Fruit fly (Drosophila melanogaster) whole organism, embryonic: ENCODE results near the gene AcCoAS.

ENCODE experiments used
- Abd-B ChIP-seq: fragments of 200-800 bp; sonication (Bioruptor generic); optimal IDR thresholded peaks from 2 replicates; lab custom pipeline; 2018; ENCODE audit warnings: missing biosample characterization, mild to moderate bottlenecking, missing genetic modification characterization, moderate library complexity
- Atf6 ChIP-seq: fragments of 200-800 bp; sonication (Bioruptor generic); IDR thresholded peaks from 2 replicates; pipeline ENCODE4 v1.3.6; 2022; ENCODE audit warnings: missing biosample characterization, missing genetic modification characterization
- Bgb ChIP-seq: fragments of 200-800 bp; sonication (Bioruptor generic); IDR thresholded peaks from 2 replicates; pipeline ENCODE4 v1.3.6; 2022; ENCODE audit warnings: missing biosample characterization, missing genetic modification characterization; ENCODE audit not compliant: partially characterized antibody
- CG10979 ChIP-seq: fragments of 200-800 bp; sonication (Bioruptor generic); optimal IDR thresholded peaks from 2 replicates; lab custom pipeline; 2018; ENCODE audit warnings: missing biosample characterization, mild to moderate bottlenecking, missing genetic modification characterization, moderate library complexity
- CG11085 ChIP-seq: fragments of 200-800 bp; sonication (Bioruptor generic); IDR thresholded peaks from 2 replicates; pipeline ENCODE4 v1.3.6; 2022; ENCODE audit warnings: missing biosample characterization, missing genetic modification characterization
- CG12219 ChIP-seq: fragments of 200-800 bp; sonication (Bioruptor generic); optimal IDR thresholded peaks from 3 replicates; lab custom pipeline; 2018; ENCODE audit warnings: missing biosample characterization, mild to moderate bottlenecking, missing genetic modification characterization
- CG12659 ChIP-seq: fragments of 200-800 bp; sonication (Bioruptor generic); optimal IDR thresholded peaks from 3 replicates; lab custom pipeline; 2017; ENCODE audit warnings: mild to moderate bottlenecking, missing biosample characterization, missing genetic modification reagents, missing genetic modification characterization
- CG13775 ChIP-seq: fragments of 200-800 bp; sonication (Bioruptor generic); optimal IDR thresholded peaks from 3 replicates; lab custom pipeline; 2017; ENCODE audit warnings: missing biosample characterization, mild to moderate bottlenecking, missing genetic modification characterization
- CG13894 ChIP-seq: fragments of 200-800 bp; sonication (Bioruptor generic); optimal IDR thresholded peaks from 3 replicates; lab custom pipeline; 2018; ENCODE audit warnings: missing biosample characterization, mild to moderate bottlenecking, missing genetic modification characterization, moderate library complexity
- CG15073 ChIP-seq: fragments of 200-800 bp; sonication (Bioruptor generic); optimal IDR thresholded peaks from 2 replicates; lab custom pipeline; 2016; ENCODE audit warnings: missing biosample characterization, missing genetic modification characterization
- CG15269 ChIP-seq: fragments of 200-800 bp; sonication (Bioruptor generic); optimal IDR thresholded peaks from 2 replicates; lab custom pipeline; 2018; ENCODE audit warnings: missing biosample characterization, mild to moderate bottlenecking, missing genetic modification characterization, moderate library complexity
- CG17568 ChIP-seq: fragments of 200-800 bp; sonication (Bioruptor generic); optimal IDR thresholded peaks from 2 replicates; lab custom pipeline; 2018; ENCODE audit warnings: missing biosample characterization, mild to moderate bottlenecking, missing genetic modification characterization, moderate library complexity
- CG18262 ChIP-seq: fragments of 200-800 bp; optimal IDR thresholded peaks from 3 replicates; lab custom pipeline; 2019; ENCODE audit warnings: missing biosample characterization, mild to moderate bottlenecking, missing genetic modification characterization, moderate library complexity
- CG18619 ChIP-seq: fragments of 200-800 bp; sonication (Bioruptor generic); optimal IDR thresholded peaks from 3 replicates; lab custom pipeline; 2017; ENCODE audit warnings: missing biosample characterization, mild to moderate bottlenecking, missing genetic modification characterization
- CG2712 ChIP-seq: fragments of 200-800 bp; optimal IDR thresholded peaks from 3 replicates; lab custom pipeline; 2019; ENCODE audit warnings: missing biosample characterization, mild to moderate bottlenecking, missing genetic modification characterization, moderate library complexity
- CG31441 ChIP-seq: fragments of 200-800 bp; sonication (Bioruptor generic); IDR thresholded peaks from 2 replicates; pipeline ENCODE4 v1.3.6; 2022; ENCODE audit warnings: missing biosample characterization, missing genetic modification characterization
- CG3281 ChIP-seq: fragments of 200-800 bp; sonication (Bioruptor generic); optimal IDR thresholded peaks from 3 replicates; lab custom pipeline; 2017; ENCODE audit warnings: missing biosample characterization, mild to moderate bottlenecking, missing genetic modification characterization
- CG34422 ChIP-seq: fragments of 200-800 bp; sonication (Bioruptor generic); IDR thresholded peaks from 3 replicates; pipeline ENCODE4 v1.3.6; 2022; ENCODE audit warnings: missing biosample characterization, missing genetic modification characterization
- CG4820 ChIP-seq: fragments of 200-800 bp; sonication (Bioruptor generic); optimal IDR thresholded peaks from 3 replicates; lab custom pipeline; 2016; ENCODE audit warnings: missing biosample characterization, missing genetic modification characterization
- CG5245 ChIP-seq: fragments of 200-800 bp; sonication (Bioruptor generic); optimal IDR thresholded peaks from 3 replicates; lab custom pipeline; 2016; ENCODE audit warnings: missing biosample characterization, missing genetic modification characterization
- CG7357 ChIP-seq: fragments of 200-800 bp; sonication (Bioruptor generic); IDR thresholded peaks from 3 replicates; pipeline ENCODE4 v1.3.6; 2022; ENCODE audit warnings: missing biosample characterization, missing genetic modification characterization
- CG8765 ChIP-seq: fragments of 200-800 bp; sonication (Bioruptor generic); IDR thresholded peaks from 2 replicates; pipeline ENCODE4 v1.3.6; 2022; ENCODE audit warnings: missing biosample characterization, missing genetic modification characterization
- Drgx ChIP-seq: fragments of 200-800 bp; sonication (Bioruptor generic); IDR thresholded peaks from 2 replicates; pipeline ENCODE4 v1.3.6; 2022; ENCODE audit warnings: missing biosample characterization, missing genetic modification characterization
- HHEX ChIP-seq: fragments of 200-800 bp; sonication (Bioruptor generic); optimal IDR thresholded peaks from 3 replicates; lab custom pipeline; 2017; ENCODE audit warnings: missing biosample characterization, mild to moderate bottlenecking, missing genetic modification characterization, missing genetic modification reagents
- Kr ChIP-seq: fragments of 200-800 bp; sonication (Bioruptor generic); optimal IDR thresholded peaks from 2 replicates; lab custom pipeline; 2017; ENCODE audit warnings: missing biosample characterization, mild to moderate bottlenecking, missing genetic modification characterization
- Neu2 ChIP-seq: fragments of 200-800 bp; sonication (Bioruptor generic); optimal IDR thresholded peaks from 3 replicates; lab custom pipeline; 2016; ENCODE audit warnings: missing biosample characterization, missing genetic modification characterization, borderline replicate concordance
- Optix ChIP-seq: fragments of 200-800 bp; sonication (Bioruptor generic); IDR thresholded peaks from 3 replicates; pipeline ENCODE4 v1.3.6; 2022; ENCODE audit warnings: missing biosample characterization, missing genetic modification characterization
- PHDP ChIP-seq: fragments of 200-800 bp; sonication (Bioruptor generic); optimal IDR thresholded peaks from 3 replicates; lab custom pipeline; 2018; ENCODE audit warnings: missing biosample characterization, mild to moderate bottlenecking, missing genetic modification characterization, moderate library complexity
- Sox102F ChIP-seq: fragments of 200-800 bp; sonication (Bioruptor generic); optimal IDR thresholded peaks from 2 replicates; lab custom pipeline; 2018; ENCODE audit warnings: missing biosample characterization, mild to moderate bottlenecking, missing genetic modification characterization, moderate library complexity
- ap ChIP-seq: fragments of 200-800 bp; sonication (Bioruptor generic); IDR thresholded peaks from 2 replicates; pipeline ENCODE4 v1.3.6; 2022; ENCODE audit warnings: missing biosample characterization, missing genetic modification characterization
- ash1 ChIP-seq: fragments of 200-800 bp; sonication (Bioruptor generic); optimal IDR thresholded peaks from 2 replicates; lab custom pipeline; 2018; ENCODE audit warnings: missing biosample characterization, mild to moderate bottlenecking, missing genetic modification characterization
- bowl ChIP-seq: fragments of 200-800 bp; sonication (Bioruptor generic); IDR thresholded peaks from 2 replicates; pipeline ENCODE4 v1.3.6; 2022; ENCODE audit warnings: missing biosample characterization, missing genetic modification characterization
- bsh ChIP-seq, 2 experiments: fragments of 200-800 bp; sonication (Bioruptor generic); optimal IDR thresholded peaks; 2 replicates each; lab custom pipeline; 2017 to 2018; ENCODE audit warnings: mild to moderate bottlenecking in 2 of 2, missing biosample characterization in 2 of 2, missing genetic modification characterization in 2 of 2, moderate library complexity in 1 of 2
- cato ChIP-seq: fragments of 200-800 bp; sonication (Bioruptor generic); optimal IDR thresholded peaks from 2 replicates; lab custom pipeline; 2016; ENCODE audit warnings: missing biosample characterization, missing genetic modification characterization, borderline replicate concordance
- chif ChIP-seq, 2 experiments: fragments of 200-800 bp; sonication (Bioruptor generic); optimal IDR thresholded peaks; 3 replicates each; lab custom pipeline; 2016; ENCODE audit warnings: missing biosample characterization in 2 of 2, missing genetic modification characterization in 2 of 2
- chinmo ChIP-seq: fragments of 200-800 bp; sonication (Bioruptor generic); IDR thresholded peaks from 4 replicates; pipeline ENCODE4 v1.3.6; 2022; ENCODE audit warnings: missing biosample characterization, missing genetic modification characterization; ENCODE audit not compliant: partially characterized antibody
- chn ChIP-seq: fragments of 200-800 bp; sonication (Bioruptor generic); optimal IDR thresholded peaks from 2 replicates; lab custom pipeline; 2016; ENCODE audit warnings: missing biosample characterization, missing genetic modification characterization
- en ChIP-seq: fragments of 200-800 bp; sonication (Bioruptor generic); optimal IDR thresholded peaks from 2 replicates; lab custom pipeline; 2016; ENCODE audit warnings: missing biosample characterization, missing genetic modification characterization
- esg ChIP-seq: fragments of 200-800 bp; sonication (Bioruptor generic); conservative IDR thresholded peaks from 2 replicates; pipeline ENCODE4 v1.3.6; 2022; ENCODE audit warnings: missing biosample characterization, missing genetic modification characterization
- ewg ChIP-seq: fragments of 200-800 bp; sonication (Bioruptor generic); optimal IDR thresholded peaks from 3 replicates; lab custom pipeline; 2017; ENCODE audit warnings: mild to moderate bottlenecking, missing biosample characterization, missing genetic modification reagents, missing genetic modification characterization
- gcm2 ChIP-seq: fragments of 200-800 bp; sonication (Bioruptor generic); optimal IDR thresholded peaks from 2 replicates; lab custom pipeline; 2016; ENCODE audit warnings: missing biosample characterization, missing genetic modification characterization
- gem ChIP-seq: fragments of 200-800 bp; sonication (Bioruptor generic); optimal IDR thresholded peaks from 2 replicates; lab custom pipeline; 2019; ENCODE audit warnings: missing biosample characterization, mild to moderate bottlenecking, missing genetic modification characterization, moderate library complexity
- h ChIP-seq: fragments of >200 bp; optimal IDR thresholded peaks from 2 replicates; lab custom pipeline; 2017
- jing ChIP-seq: fragments of 200-800 bp; sonication (Bioruptor generic); optimal IDR thresholded peaks from 2 replicates; lab custom pipeline; 2018; ENCODE audit warnings: missing biosample characterization, mild to moderate bottlenecking, missing genetic modification characterization
- lab ChIP-seq: fragments of 200-800 bp; sonication (Bioruptor generic); optimal IDR thresholded peaks from 3 replicates; lab custom pipeline; 2017; ENCODE audit warnings: missing biosample characterization, missing genetic modification characterization, mild to moderate bottlenecking, moderate library complexity, missing genetic modification reagents
- mld ChIP-seq: fragments of 200-800 bp; sonication (Bioruptor generic); IDR thresholded peaks from 3 replicates; pipeline ENCODE4 v1.3.6; 2022; ENCODE audit warnings: missing biosample characterization, missing genetic modification characterization; ENCODE audit not compliant: partially characterized antibody
- sd ChIP-seq: fragments of 200-800 bp; sonication (Bioruptor generic); optimal IDR thresholded peaks from 3 replicates; lab custom pipeline; 2018; ENCODE audit warnings: missing biosample characterization, mild to moderate bottlenecking, missing genetic modification characterization, moderate library complexity
- tap ChIP-seq: fragments of 200-800 bp; optimal IDR thresholded peaks from 3 replicates; lab custom pipeline; 2019; ENCODE audit warnings: missing biosample characterization, mild to moderate bottlenecking, missing genetic modification characterization, moderate library complexity
- unc-4 ChIP-seq: fragments of 200-800 bp; sonication (Bioruptor generic); IDR thresholded peaks from 2 replicates; pipeline ENCODE4 v1.3.6; 2022; ENCODE audit warnings: missing biosample characterization, missing genetic modification characterization; ENCODE audit not compliant: partially characterized antibody
- vvl ChIP-seq: fragments of 200-800 bp; sonication (Bioruptor generic); IDR thresholded peaks from 2 replicates; pipeline ENCODE4 v1.3.6; 2022; ENCODE audit warnings: missing biosample characterization, missing genetic modification characterization

The AcCoAS gene

DNA sequence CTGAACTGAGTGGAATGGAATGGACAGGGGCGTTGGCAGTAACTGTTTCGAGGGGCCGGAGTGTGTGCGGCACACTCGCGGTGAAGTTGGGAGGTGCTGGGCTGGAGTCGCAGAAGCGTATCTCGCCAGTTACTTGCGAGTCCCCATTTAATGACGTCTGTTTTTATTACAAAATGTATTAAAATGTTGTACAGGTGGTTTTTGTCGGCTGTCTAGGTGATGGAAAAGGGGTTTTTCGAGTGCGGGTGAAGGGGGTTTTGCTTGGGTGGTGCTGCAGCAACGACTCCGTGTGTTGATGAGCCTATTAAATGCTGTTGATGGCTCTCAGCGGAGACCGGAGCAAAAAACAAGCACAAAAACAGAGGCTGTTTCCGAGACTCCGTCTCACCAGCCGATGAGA, 28.7 kb downstream of the AcCoAS start (continued):
- TF ChIP-seq ash1 (GFP tag; lab: Kevin White, UChicago) (no peak), CG13894 (no peak), esg (GFP tag; lab: Robert Waterston, UW) (0 out of 2 replicates have a peak, but pooled peaks have one; percentile 29), bsh (GFP tag; optimal IDR thresholded peaks at IDR 0.05; lab: Kevin White, UChicago) (peak; percentile 18 to 42), CG4820 (peak; percentile 7), cato (GFP tag; lab: Kevin White, UChicago) (no peak), CG15269 (peak; percentile 52), vvl (0 out of 2 replicates have a peak, but pooled peaks have one; percentile 15)

DNA sequence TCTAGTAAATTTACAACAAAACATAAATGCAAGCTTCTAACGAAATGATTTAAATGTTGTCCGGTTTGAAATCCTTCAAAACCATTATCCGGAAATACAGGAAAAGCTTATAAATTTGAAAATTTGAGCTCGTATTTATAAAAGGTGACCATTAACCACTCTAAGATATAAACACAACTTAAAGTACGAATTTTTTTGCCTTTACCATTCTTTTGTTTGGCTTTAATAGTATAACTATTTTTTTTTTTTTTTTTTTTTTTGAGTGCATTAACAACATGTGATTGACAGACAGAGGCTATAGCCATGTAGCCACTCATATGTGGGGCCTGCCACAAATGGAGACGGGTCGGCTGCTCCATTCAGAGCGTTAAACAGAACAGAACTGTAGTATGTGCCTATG, 36.6 kb downstream of the AcCoAS start:
- no peak for TF ChIP-seq unc-4 (GFP tag; lab: Robert Waterston, UW)
- TF ChIP-seq chif (GFP tag; optimal IDR thresholded peaks at IDR 0.05; lab: Kevin White, UChicago) = no peak
- TF ChIP-seq CG17568 (GFP tag; lab: Kevin White, UChicago) = no peak
- no peak for TF ChIP-seq mld
- TF ChIP-seq gcm2 (GFP tag; lab: Kevin White, UChicago) = no peak
- no peak for TF ChIP-seq Abd-B (GFP tag; lab: Kevin White, UChicago)
- no peak for TF ChIP-seq CG8765 (GFP tag; lab: Robert Waterston, UW)
- no peak for TF ChIP-seq en
- no peak for TF ChIP-seq tap (tag; lab: Kevin White, UChicago)
- no peak for TF ChIP-seq Bgb
- TF ChIP-seq bowl (GFP tag; lab: Robert Waterston, UW) = no peak
- TF ChIP-seq ap = no peak
- no peak for TF ChIP-seq CG10979 (tag; lab: Kevin White, UChicago)
- no peak for TF ChIP-seq Kr (GFP tag; lab: Kevin White, UChicago)
- no peak for TF ChIP-seq h (lab: Kevin White, UChicago)
- TF ChIP-seq CG18262 (tag; lab: Kevin White, UChicago) = peak; percentile 5
- TF ChIP-seq jing (GFP tag; lab: Kevin White, UChicago) = no peak
- no peak for TF ChIP-seq CG15073
- TF ChIP-seq Sox102F (GFP tag; lab: Kevin White, UChicago) = peak; percentile 1
- peak; percentile 0 for TF ChIP-seq CG2712
- no peak for TF ChIP-seq chinmo (GFP tag; lab: Robert Waterston, UW)
- no peak for TF ChIP-seq CG3281 (GFP tag; lab: Kevin White, UChicago)
- no peak for TF ChIP-seq CG7357 (GFP tag; lab: Robert Waterston, UW)
- no peak for TF ChIP-seq sd (tag; lab: Kevin White, UChicago)
- TF ChIP-seq CG12219 (GFP tag; lab: Kevin White, UChicago) = no peak
- no peak for TF ChIP-seq CG18619
- TF ChIP-seq lab (GFP tag; lab: Kevin White, UChicago) = no peak
- TF ChIP-seq gem (tag; lab: Kevin White, UChicago) = peak; percentile 19
- no peak for TF ChIP-seq chn (GFP tag; lab: Kevin White, UChicago)
- no peak for TF ChIP-seq CG11085 (GFP tag; lab: Robert Waterston, UW)
- 0 out of 2 replicates have a peak, but pooled peaks have one; percentile 23 for TF ChIP-seq Drgx (GFP tag; lab: Robert Waterston, UW)
- TF ChIP-seq PHDP (tag; lab: Kevin White, UChicago) = no peak
- no peak for TF ChIP-seq ewg (GFP tag; lab: Kevin White, UChicago)
- no peak for TF ChIP-seq CG5245 (GFP tag; lab: Kevin White, UChicago)
- TF ChIP-seq Optix (GFP tag; lab: Robert Waterston, UW) = no peak
- TF ChIP-seq Neu2 (GFP tag; lab: Kevin White, UChicago) = no peak
- no peak for TF ChIP-seq CG12659 (GFP tag; lab: Kevin White, UChicago)
- no peak for TF ChIP-seq CG13775 (GFP tag; lab: Kevin White, UChicago)
- TF ChIP-seq Atf6 (GFP tag; lab: Robert Waterston, UW) = no peak
- TF ChIP-seq CG31441 (GFP tag; lab: Robert Waterston, UW) = 0 out of 2 replicates have a peak, but pooled peaks have one; percentile 20
- TF ChIP-seq CG34422 (GFP tag; lab: Robert Waterston, UW) = no peak
- no peak for TF ChIP-seq HHEX (GFP tag; lab: Kevin White, UChicago)
